Worm (Caenorhabditis elegans) whole organism, early embryonic: Measurements from ENCODE around the gene C10G8.3.

ENCODE experiments used
- B0310.2 ChIP-seq: sonication (generic microtip); optimal IDR thresholded peaks from 2 replicates; lab custom pipeline; 2016; ENCODE audit warnings: mild to moderate bottlenecking, missing genetic modification characterization, missing compliant biosample characterization
- F13C5.2 ChIP-seq: sonication (generic microtip); optimal IDR thresholded peaks from 2 replicates; lab custom pipeline; 2017; ENCODE audit warnings: mild to moderate bottlenecking, missing genetic modification characterization, inconsistent platforms, missing compliant biosample characterization
- aly-1 ChIP-seq: sonication (generic microtip); optimal IDR thresholded peaks from 2 replicates; lab custom pipeline; 2016; ENCODE audit warnings: missing genetic modification characterization, missing compliant biosample characterization
- ama-1 ChIP-seq: fragments of 150-350 bp; optimal IDR thresholded peaks from 2 replicates; lab custom pipeline; 2014
- ceh-13 ChIP-seq: fragments of 200-800 bp; sonication (Bioruptor generic); optimal IDR thresholded peaks from 2 replicates; lab custom pipeline; 2018; ENCODE audit warnings: mild to moderate bottlenecking, missing genetic modification characterization, missing compliant biosample characterization
- ceh-36 ChIP-seq: sonication (generic microtip); optimal IDR thresholded peaks from 2 replicates; lab custom pipeline; 2016; ENCODE audit warnings: missing genetic modification characterization, inconsistent platforms, missing compliant biosample characterization
- ets-7 ChIP-seq: sonication (generic microtip); optimal IDR thresholded peaks from 2 replicates; lab custom pipeline; 2016; ENCODE audit warnings: missing genotype, missing genetic modification characterization, missing compliant biosample characterization
- flt-1 ChIP-seq: fragments of 200-800 bp; sonication (Bioruptor generic); IDR thresholded peaks from 2 replicates; pipeline ENCODE4 v1.3.6; 2022; ENCODE audit warnings: missing genetic modification characterization, missing compliant biosample characterization
- hmbx-1 ChIP-seq: sonication (generic microtip); optimal IDR thresholded peaks from 2 replicates; lab custom pipeline; 2016; ENCODE audit warnings: mild to moderate bottlenecking, missing genetic modification characterization, missing compliant biosample characterization
- hmg-4 ChIP-seq: fragments of 200-800 bp; sonication (Bioruptor generic); optimal IDR thresholded peaks from 2 replicates; lab custom pipeline; 2018; ENCODE audit warnings: mild to moderate bottlenecking, missing genetic modification characterization, missing compliant biosample characterization
- hnd-1 ChIP-seq: sonication (generic microtip); optimal IDR thresholded peaks from 2 replicates; lab custom pipeline; 2016; ENCODE audit warnings: missing genetic modification characterization, missing compliant biosample characterization
- pes-1 ChIP-seq: fragments of 200-800 bp; sonication (Bioruptor generic); IDR thresholded peaks from 2 replicates; pipeline ENCODE4 v1.3.6; 2022; ENCODE audit warnings: missing genetic modification reagents, missing genetic modification characterization, missing compliant biosample characterization
- scrt-1 ChIP-seq: fragments of 200-800 bp; sonication (Bioruptor generic); IDR thresholded peaks from 2 replicates; pipeline ENCODE4 v1.3.6; 2022; ENCODE audit warnings: missing genetic modification characterization, missing compliant biosample characterization
- sea-1 ChIP-seq: fragments of 200-800 bp; sonication (Bioruptor generic); conservative IDR thresholded peaks from 2 replicates; pipeline ENCODE4 v1.3.6; 2022; ENCODE audit warnings: missing genetic modification characterization, missing compliant biosample characterization
- tbx-11 ChIP-seq: fragments of 200-800 bp; sonication (Bioruptor generic); IDR thresholded peaks from 2 replicates; pipeline ENCODE4 v1.3.6; 2022; ENCODE audit warnings: missing genetic modification characterization, missing compliant biosample characterization
- tbx-37 ChIP-seq: fragments of 200-800 bp; sonication (Bioruptor generic); conservative IDR thresholded peaks from 2 replicates; pipeline ENCODE4 v1.3.6; 2022; ENCODE audit warnings: missing genetic modification reagents, missing genetic modification characterization, missing compliant biosample characterization
- tra-4 ChIP-seq: sonication (generic microtip); optimal IDR thresholded peaks from 2 replicates; lab custom pipeline; 2017; ENCODE audit warnings: missing genetic modification characterization, missing compliant biosample characterization

Gene C10G8.3

DNA sequence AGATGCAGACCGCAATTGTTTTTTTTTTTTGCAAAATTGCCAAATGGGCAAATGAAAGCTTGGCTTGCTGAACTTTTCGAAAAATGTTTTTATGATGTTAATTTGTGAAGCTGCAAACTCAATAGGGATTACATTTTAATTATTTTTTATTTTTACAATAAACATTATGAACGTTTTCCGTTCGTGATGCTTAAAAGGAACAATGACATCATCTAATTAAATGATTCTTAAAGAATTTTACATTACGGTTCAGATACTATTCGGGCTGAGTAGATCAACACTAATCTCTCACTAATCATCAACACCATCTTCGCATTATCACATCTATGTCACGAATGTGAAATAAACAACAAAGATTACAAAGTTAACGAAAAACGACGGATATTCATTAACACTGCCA lies at the start of gene C10G8.3:
C10G8.3 (plus strand) TSS at position 301 of the 400 bp plus-strand sequence.
- TF ChIP-seq hmg-4, result no peak
- TF ChIP-seq ceh-36 (tag; lab: Kevin White, UChicago), result no peak
- no peak for TF ChIP-seq tra-4
- no peak for TF ChIP-seq aly-1 (tag; lab: Kevin White, UChicago)
- no peak for TF ChIP-seq tbx-37 (GFP tag; lab: Robert Waterston, UW)
- no peak for TF ChIP-seq ets-7 (tag; lab: Kevin White, UChicago)
- TF ChIP-seq tbx-11 (GFP tag; lab: Robert Waterston, UW), result no peak
- no peak for TF ChIP-seq ceh-13 (GFP tag; lab: Kevin White, UChicago)
- no peak for TF ChIP-seq ama-1 (lab: Kevin White, UChicago)
- no peak for TF ChIP-seq hnd-1
- no peak for TF ChIP-seq flt-1 (GFP tag; lab: Robert Waterston, UW)
- no peak for TF ChIP-seq F13C5.2
- TF ChIP-seq pes-1, result no peak

DNA sequence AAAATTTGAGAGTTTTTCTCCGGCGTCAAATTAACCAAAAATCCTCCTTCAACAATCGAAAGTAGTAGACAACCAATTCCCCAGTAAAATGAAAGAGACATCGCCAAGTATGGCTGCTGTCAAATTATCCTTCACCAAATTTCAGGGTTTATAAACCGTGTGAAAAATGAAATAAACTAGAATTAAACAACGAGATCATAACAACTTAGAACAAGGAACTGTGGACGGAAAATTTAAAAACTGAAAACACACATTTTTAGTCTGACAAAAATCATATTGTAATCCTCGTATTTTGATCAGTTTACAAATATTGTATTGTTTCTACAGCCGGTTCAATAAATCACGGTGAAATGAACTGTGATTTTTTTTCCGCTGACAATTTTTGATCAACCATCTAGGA lies 49.6 kb upstream of the C10G8.3 start, which contains the start of gene cest-30:
cest-30 (minus strand) TSS at position 101 of the 400 bp plus-strand sequence.
- no peak for TF ChIP-seq tbx-11 (GFP tag; lab: Robert Waterston, UW)
- TF ChIP-seq tbx-37 (GFP tag; lab: Robert Waterston, UW), result no peak
- TF ChIP-seq B0310.2 (tag; lab: Kevin White, UChicago), result no peak
- TF ChIP-seq ceh-36 (tag; lab: Kevin White, UChicago), result no peak
- no peak for TF ChIP-seq scrt-1 (GFP tag; lab: Robert Waterston, UW)
- TF ChIP-seq hnd-1, result no peak
- no peak for TF ChIP-seq pes-1
- TF ChIP-seq tra-4, result no peak
- no peak for TF ChIP-seq ceh-13 (GFP tag; lab: Kevin White, UChicago)

ce11 chrV:5265581-5265980 lies 47.0 kb upstream of the C10G8.3 start, which contains the start of the genes srt-69 and B0238.12:
Gene srt-69 (minus strand): TSS chrV:5265681.
Gene B0238.12 (plus strand): TSS chrV:5265844.
- TF ChIP-seq hmg-4 (no peak), hnd-1 (no peak), sea-1 (GFP tag; lab: Robert Waterston, UW) (no peak), ceh-13 (GFP tag; lab: Kevin White, UChicago) (no peak), ceh-36 (tag; lab: Kevin White, UChicago) (no peak), F13C5.2 (no peak), tbx-11 (GFP tag; lab: Robert Waterston, UW) (no peak), ama-1 (lab: Kevin White, UChicago) (no peak), flt-1 (GFP tag; lab: Robert Waterston, UW) (no peak), scrt-1 (GFP tag; lab: Robert Waterston, UW) (no peak), aly-1 (tag; lab: Kevin White, UChicago) (no peak), tra-4 (no peak), pes-1 (no peak), B0310.2 (tag; lab: Kevin White, UChicago) (no peak), ets-7 (tag; lab: Kevin White, UChicago) (no peak), tbx-37 (GFP tag; lab: Robert Waterston, UW) (no peak), hmbx-1 (tag; lab: Kevin White, UChicago) (no peak)

ce11 chrV:5269024-5269535 lies 43.5 kb upstream of the C10G8.3 start, which contains the start of gene penr-1:
Gene penr-1 (plus strand): TSS chrV:5269485.
- no peak for TF ChIP-seq pes-1
- no peak for TF ChIP-seq scrt-1 (GFP tag; lab: Robert Waterston, UW)
- TF ChIP-seq hmg-4, result no peak
- peak; percentile 19 for TF ChIP-seq F13C5.2
- no peak for TF ChIP-seq tbx-11 (GFP tag; lab: Robert Waterston, UW)
- TF ChIP-seq flt-1 (GFP tag; lab: Robert Waterston, UW), result no peak

DNA sequence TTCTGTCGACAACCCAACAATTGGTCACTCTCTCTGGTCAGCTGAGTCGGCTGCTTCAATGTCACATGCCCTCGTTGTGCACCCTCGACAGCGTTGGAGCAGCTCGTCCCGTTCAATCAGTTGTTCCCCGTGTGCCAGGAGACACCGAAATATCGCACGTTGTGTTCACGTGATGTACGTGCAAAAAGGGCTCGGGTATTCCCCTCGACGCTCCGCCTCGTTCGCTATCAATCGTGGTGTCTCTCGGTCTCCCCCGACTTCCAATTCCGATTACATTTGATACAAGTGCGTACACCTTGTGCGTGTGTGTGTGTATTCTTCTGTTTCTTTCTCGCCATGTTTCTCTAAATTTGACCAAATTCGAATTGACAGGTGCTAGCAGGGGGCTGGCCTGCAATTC lies 41.1 kb upstream of the C10G8.3 start:
- no peak for TF ChIP-seq tbx-37 (GFP tag; lab: Robert Waterston, UW)
- no peak for TF ChIP-seq pes-1
- no peak for TF ChIP-seq flt-1 (GFP tag; lab: Robert Waterston, UW)
- TF ChIP-seq ama-1 (lab: Kevin White, UChicago), result no peak
- no peak for TF ChIP-seq aly-1 (tag; lab: Kevin White, UChicago)
- no peak for TF ChIP-seq hnd-1
- no peak for TF ChIP-seq tbx-11 (GFP tag; lab: Robert Waterston, UW)
- TF ChIP-seq ets-7 (tag; lab: Kevin White, UChicago), result no peak
- TF ChIP-seq sea-1 (GFP tag; lab: Robert Waterston, UW), result no peak
- no peak for TF ChIP-seq ceh-13 (GFP tag; lab: Kevin White, UChicago)
- TF ChIP-seq B0310.2 (tag; lab: Kevin White, UChicago), result no peak

ce11 chrV:5272034-5272433 lies 40.5 kb upstream of the C10G8.3 start:
- no peak for TF ChIP-seq ceh-36 (tag; lab: Kevin White, UChicago)
- TF ChIP-seq ets-7 (tag; lab: Kevin White, UChicago), result no peak
- TF ChIP-seq ama-1 (lab: Kevin White, UChicago), result no peak
- no peak for TF ChIP-seq hmg-4
- no peak for TF ChIP-seq pes-1
- no peak for TF ChIP-seq tbx-11 (GFP tag; lab: Robert Waterston, UW)
- no peak for TF ChIP-seq sea-1 (GFP tag; lab: Robert Waterston, UW)
- no peak for TF ChIP-seq B0310.2 (tag; lab: Kevin White, UChicago)
- TF ChIP-seq tbx-37 (GFP tag; lab: Robert Waterston, UW), result no peak

ce11 chrV:5272619-5273074 lies 39.9 kb upstream of the C10G8.3 start:
- no peak for TF ChIP-seq ama-1 (lab: Kevin White, UChicago)
- no peak for TF ChIP-seq B0310.2 (tag; lab: Kevin White, UChicago)
- TF ChIP-seq ets-7 (tag; lab: Kevin White, UChicago), result no peak

DNA sequence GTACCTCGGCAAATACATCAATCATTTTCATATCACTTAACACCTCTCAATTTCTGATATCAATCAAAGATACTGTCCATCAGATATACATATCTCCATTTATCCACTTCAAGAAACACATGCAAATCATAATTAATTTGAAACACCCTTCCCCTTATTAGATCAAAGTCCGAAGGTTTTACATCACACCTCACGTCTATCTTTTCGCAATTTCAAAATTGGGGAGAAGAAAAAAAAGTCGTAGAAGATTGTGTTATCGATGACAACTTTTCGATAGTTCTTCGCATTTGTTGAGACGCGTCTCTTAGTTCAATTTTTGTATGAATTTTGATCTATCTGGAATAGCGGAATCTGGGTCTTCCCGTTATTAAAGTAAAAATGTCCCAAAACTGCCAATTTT lies 39.3 kb upstream of the C10G8.3 start:
- TF ChIP-seq flt-1 (GFP tag; lab: Robert Waterston, UW), result no peak
- no peak for TF ChIP-seq scrt-1 (GFP tag; lab: Robert Waterston, UW)
- no peak for TF ChIP-seq tra-4
- no peak for TF ChIP-seq hnd-1
- TF ChIP-seq B0310.2 (tag; lab: Kevin White, UChicago), result no peak
- no peak for TF ChIP-seq pes-1
- TF ChIP-seq F13C5.2, result no peak
- no peak for TF ChIP-seq ets-7 (tag; lab: Kevin White, UChicago)
- TF ChIP-seq ama-1 (lab: Kevin White, UChicago), result no peak
- TF ChIP-seq aly-1 (tag; lab: Kevin White, UChicago), result no peak
- no peak for TF ChIP-seq tbx-11 (GFP tag; lab: Robert Waterston, UW)
- no peak for TF ChIP-seq tbx-37 (GFP tag; lab: Robert Waterston, UW)
- no peak for TF ChIP-seq hmbx-1 (tag; lab: Kevin White, UChicago)
